Worm (Caenorhabditis elegans): Measurements from ENCODE around the gene mig-14.

mig-14 gene

ce11 chrII:13741449-13741848, at the start of gene mig-14:
TSS of gene mig-14 (plus strand) at chrII:13741738.
- TF ChIP-seq ztf-29 (GFP tag; IDR thresholded peaks at IDR 0.05): no peak
- TF ChIP-seq klf-2 (GFP tag; conservative IDR thresholded peaks at IDR 0.05): no peak
- TF ChIP-seq med-1 (GFP tag; optimal IDR thresholded peaks at IDR 0.05; ENCODE audit: insufficient read depth): no peak

ce11 chrII:13694712-13695111, 46.8 kb upstream of the mig-14 start, which contains the start of gene rpoa-1:
TSS of gene rpoa-1 (minus strand) at chrII:13694795.
- TF ChIP-seq med-1 (GFP tag; optimal IDR thresholded peaks at IDR 0.05; ENCODE audit: insufficient read depth): no peak
- no peak for TF ChIP-seq klf-2 (GFP tag; conservative IDR thresholded peaks at IDR 0.05)
- no peak for TF ChIP-seq tab-1 (GFP tag; IDR thresholded peaks at IDR 0.05)
- no peak for TF ChIP-seq ref-1 (GFP tag; conservative IDR thresholded peaks at IDR 0.05)

ce11 chrII:13695343-13696332, 45.9 kb upstream of the mig-14 start, which contains the start of gene kqt-3:
TSS of gene kqt-3 (plus strand) at chrII:13696282.
- TF ChIP-seq ztf-29 (GFP tag; IDR thresholded peaks at IDR 0.05): no peak
- TF ChIP-seq flt-1 (GFP tag; IDR thresholded peaks at IDR 0.05): no peak
- TF ChIP-seq cog-1 (tag; optimal IDR thresholded peaks at IDR 0.05): no peak
- no peak for TF ChIP-seq ref-1 (GFP tag; conservative IDR thresholded peaks at IDR 0.05)
- TF ChIP-seq klf-2 (GFP tag; conservative IDR thresholded peaks at IDR 0.05): no peak
- no peak for TF ChIP-seq med-1 (GFP tag; optimal IDR thresholded peaks at IDR 0.05; ENCODE audit: insufficient read depth)
- no peak for TF ChIP-seq ztf-23 (GFP tag; IDR thresholded peaks at IDR 0.05)
- no peak for TF ChIP-seq T22C8.4 (GFP tag; IDR thresholded peaks at IDR 0.05)
- no peak for TF ChIP-seq tab-1 (GFP tag; IDR thresholded peaks at IDR 0.05)

DNA sequence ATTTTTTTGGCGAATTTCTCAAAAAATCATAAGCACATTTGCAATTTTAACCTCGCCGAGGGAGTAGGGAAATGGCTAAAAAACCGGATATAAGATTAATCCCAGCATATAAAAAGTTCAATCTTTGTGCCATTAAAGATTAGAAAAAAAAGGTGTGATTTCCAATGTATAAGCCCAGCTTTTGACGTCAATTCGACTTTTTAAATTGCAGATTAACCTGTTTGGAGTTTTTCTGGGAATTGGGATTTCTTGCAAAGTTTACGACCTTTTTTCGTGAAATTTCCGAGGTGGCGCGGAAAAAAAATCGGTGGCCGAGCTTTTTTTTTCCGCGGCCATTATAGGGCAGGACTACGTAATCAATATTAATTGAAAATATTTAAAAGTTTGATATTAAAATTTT, 43.8 kb upstream of the mig-14 start:
- TF ChIP-seq cog-1 (tag; optimal IDR thresholded peaks at IDR 0.05) (no peak), ztf-23 (GFP tag; IDR thresholded peaks at IDR 0.05) (no peak)

- TF ChIP-seq ztf-29 (GFP tag; IDR thresholded peaks at IDR 0.05): no peak
- TF ChIP-seq flt-1 (GFP tag; IDR thresholded peaks at IDR 0.05): no peak
- TF ChIP-seq tab-1 (GFP tag; IDR thresholded peaks at IDR 0.05): no peak
- no peak for TF ChIP-seq klf-2 (GFP tag; conservative IDR thresholded peaks at IDR 0.05)
- TF ChIP-seq ztf-23 (GFP tag; IDR thresholded peaks at IDR 0.05): no peak
- TF ChIP-seq ref-1 (GFP tag; conservative IDR thresholded peaks at IDR 0.05): no peak
- TF ChIP-seq cog-1 (tag; optimal IDR thresholded peaks at IDR 0.05): no peak
- TF ChIP-seq med-1 (GFP tag; optimal IDR thresholded peaks at IDR 0.05; ENCODE audit: insufficient read depth): no peak
- TF ChIP-seq T22C8.4 (GFP tag; IDR thresholded peaks at IDR 0.05): no peak
Observed at ce11 chrII:13711493-13712055, 30.0 kb upstream of the mig-14 start.

ce11 chrII:13713239-13713638, 28.3 kb upstream of the mig-14 start:
- TF ChIP-seq klf-2 (GFP tag; conservative IDR thresholded peaks at IDR 0.05) (no peak), ztf-29 (GFP tag; IDR thresholded peaks at IDR 0.05) (no peak), ztf-23 (GFP tag; IDR thresholded peaks at IDR 0.05) (no peak), ref-1 (GFP tag; conservative IDR thresholded peaks at IDR 0.05) (no peak), T22C8.4 (GFP tag; IDR thresholded peaks at IDR 0.05) (no peak)

DNA sequence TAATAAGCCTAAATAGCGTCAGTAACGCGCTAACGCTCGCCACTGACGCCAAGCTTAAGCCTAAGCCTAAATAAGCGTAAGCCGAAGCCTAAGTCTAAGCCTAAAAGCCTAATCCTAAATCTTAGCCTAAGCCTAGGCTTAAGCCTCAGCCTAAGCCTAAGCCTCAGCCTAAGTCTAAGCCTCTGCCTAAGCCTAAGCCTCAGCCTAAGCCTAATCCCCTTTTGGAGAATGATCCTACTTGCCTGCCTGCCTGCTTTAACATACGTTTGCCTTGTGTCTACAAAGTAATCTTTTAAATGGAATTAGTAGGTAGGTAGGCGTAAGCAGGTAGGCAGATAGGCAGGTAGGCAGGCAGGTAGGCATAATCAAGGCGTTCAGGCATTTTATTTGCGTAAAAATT, 26.2 kb upstream of the mig-14 start:
- TF ChIP-seq ztf-29 (GFP tag; IDR thresholded peaks at IDR 0.05): no peak; the same call in 1 of the 2 replicates
- no peak for TF ChIP-seq klf-2 (GFP tag; conservative IDR thresholded peaks at IDR 0.05)
- TF ChIP-seq tab-1 (GFP tag; IDR thresholded peaks at IDR 0.05): no peak
- TF ChIP-seq ref-1 (GFP tag; conservative IDR thresholded peaks at IDR 0.05): no peak
- TF ChIP-seq ztf-23 (GFP tag; IDR thresholded peaks at IDR 0.05): no peak
- no peak for TF ChIP-seq T22C8.4 (GFP tag; IDR thresholded peaks at IDR 0.05)
- TF ChIP-seq med-1 (GFP tag; optimal IDR thresholded peaks at IDR 0.05; ENCODE audit: insufficient read depth): no peak
- TF ChIP-seq cog-1 (tag; optimal IDR thresholded peaks at IDR 0.05): no peak
- TF ChIP-seq flt-1 (GFP tag; IDR thresholded peaks at IDR 0.05): no peak

DNA sequence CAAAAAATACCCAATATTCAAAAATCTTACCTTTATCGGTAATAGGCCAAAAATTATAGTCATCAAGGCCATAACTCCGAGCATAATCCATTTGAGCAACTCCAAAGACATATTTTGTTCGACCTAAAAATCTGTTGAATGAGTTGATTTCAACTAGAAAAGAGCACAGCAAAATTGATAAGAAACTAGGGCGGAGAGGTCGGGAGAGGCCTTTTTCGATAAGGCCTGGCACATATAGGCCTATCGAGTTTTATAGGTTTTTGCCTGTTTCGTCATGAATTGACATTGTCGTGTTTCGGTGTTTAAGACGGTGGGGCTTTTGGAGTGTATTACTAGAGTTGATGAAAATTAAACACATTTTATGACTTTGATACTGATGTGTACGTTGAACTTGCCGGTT, 25.8 kb upstream of the mig-14 start, which contains the start of gene zipt-2.3:
Gene zipt-2.3, minus strand, starts transcription at position 147 of the 400 bp plus-strand sequence.
- TF ChIP-seq ztf-23 (GFP tag; IDR thresholded peaks at IDR 0.05) (no peak), flt-1 (GFP tag; IDR thresholded peaks at IDR 0.05) (no peak)

DNA sequence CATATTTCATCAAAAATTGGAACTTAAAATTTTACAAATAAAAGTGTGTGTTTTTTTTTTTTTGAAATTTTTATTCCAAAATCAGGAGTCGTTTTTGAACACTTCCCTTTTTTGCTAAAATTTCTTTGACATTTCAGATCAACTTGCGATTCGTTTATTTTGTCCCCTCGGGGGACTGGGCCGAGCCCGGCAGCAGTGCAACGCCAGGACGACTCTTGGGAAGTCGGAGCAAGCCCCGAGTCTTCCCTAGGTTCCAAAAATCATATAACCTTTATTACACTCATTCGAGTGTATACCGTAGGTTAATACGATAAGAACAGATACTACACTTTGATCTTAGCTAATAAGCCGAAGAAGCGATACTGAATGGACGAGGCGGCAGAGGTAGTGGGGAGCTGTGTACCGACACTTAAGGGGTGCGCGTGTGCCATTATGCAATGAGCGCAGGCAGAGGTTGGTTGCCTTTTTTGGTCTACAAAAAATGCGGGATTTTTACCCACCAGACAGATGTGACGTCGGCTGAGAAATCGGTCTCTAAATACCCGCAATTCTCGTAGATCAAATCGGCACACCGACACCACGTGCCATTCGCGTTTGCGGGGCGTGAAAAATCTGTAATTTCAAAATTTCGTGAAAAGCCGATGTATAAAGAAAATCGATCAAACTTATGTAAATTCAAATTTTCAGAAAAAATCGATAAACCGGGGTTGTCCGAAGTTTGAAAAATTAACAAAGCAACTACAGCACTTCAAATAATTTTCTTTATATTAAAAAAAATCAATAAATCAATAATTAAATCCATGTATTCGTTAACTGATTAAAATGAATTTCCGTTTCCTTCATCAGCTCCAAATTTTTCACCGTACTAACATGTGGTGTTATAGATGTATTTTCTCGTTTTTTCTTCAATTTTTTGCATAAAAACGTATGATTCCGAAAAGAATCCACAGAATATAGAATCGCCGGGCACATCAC, 23.9 kb upstream of the mig-14 start:
- TF ChIP-seq T22C8.4 (GFP tag; IDR thresholded peaks at IDR 0.05) (peak; percentile 29; the same call in 1 of the 2 replicates), ref-1 (GFP tag; conservative IDR thresholded peaks at IDR 0.05) (no peak)

DNA sequence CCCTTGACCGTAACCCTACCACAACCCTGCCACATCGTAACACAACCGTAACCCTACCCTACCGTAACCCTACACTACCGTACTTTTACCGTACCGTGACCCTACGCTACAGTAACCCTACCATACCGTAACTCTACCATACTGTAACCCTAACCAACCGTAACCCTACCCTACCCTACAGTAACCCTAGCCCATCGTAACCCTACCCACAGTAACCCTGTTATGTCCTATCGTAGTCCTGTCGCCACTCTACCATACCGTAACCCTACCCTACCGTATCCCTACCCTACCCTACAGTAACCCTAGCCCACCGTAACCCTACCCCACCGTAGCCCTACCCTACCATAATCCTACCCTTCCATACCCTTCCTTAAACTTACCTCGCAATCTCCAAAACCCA, 20.9 kb upstream of the mig-14 start:
- TF ChIP-seq T22C8.4 (GFP tag; IDR thresholded peaks at IDR 0.05): no peak
- no peak for TF ChIP-seq ref-1 (GFP tag; conservative IDR thresholded peaks at IDR 0.05)
- TF ChIP-seq cog-1 (tag; optimal IDR thresholded peaks at IDR 0.05): no peak
- TF ChIP-seq klf-2 (GFP tag; conservative IDR thresholded peaks at IDR 0.05): no peak

All from whole organism, midembryonic.